Worm (Caenorhabditis elegans) whole organism, L1 larva: ENCODE results near the gene irld-32.

Experiments used
- dsc-1 ChIP-seq: sonication (generic microtip); optimal IDR thresholded peaks from 2 replicates; lab custom pipeline; 2016; ENCODE audit warnings: mild to moderate bottlenecking, missing genetic modification characterization, missing compliant biosample characterization
- pag-3 ChIP-seq: sonication (generic microtip); optimal IDR thresholded peaks from 2 replicates; lab custom pipeline; 2017; ENCODE audit warnings: missing genetic modification characterization, mild to moderate bottlenecking, missing compliant biosample characterization, antibody characterized with exemption, borderline replicate concordance; ENCODE audit not compliant: insufficient read depth
- ztf-11 ChIP-seq, 2 experiments: sonication (generic microtip); optimal IDR thresholded peaks; 2 replicates each; lab custom pipeline; 2016 to 2017; ENCODE audit warnings: missing genetic modification characterization in 2 of 2, missing biosample characterization in 1 of 2, missing compliant biosample characterization in 1 of 2

- TF ChIP-seq pag-3 (tag; lab: Kevin White, UChicago): no peak
- TF ChIP-seq dsc-1 (tag; lab: Kevin White, UChicago): no peak
- TF ChIP-seq ztf-11 (tag; optimal IDR thresholded peaks at IDR 0.05; lab: Kevin White, UChicago): no peak
Measured at ce11 chrV:2325052-2325451, 6.7 kb upstream of the irld-32 start, which contains the start of gene pud-3.
